Worm (Caenorhabditis elegans): ENCODE measurements around the gene ZK792.1.

DNA sequence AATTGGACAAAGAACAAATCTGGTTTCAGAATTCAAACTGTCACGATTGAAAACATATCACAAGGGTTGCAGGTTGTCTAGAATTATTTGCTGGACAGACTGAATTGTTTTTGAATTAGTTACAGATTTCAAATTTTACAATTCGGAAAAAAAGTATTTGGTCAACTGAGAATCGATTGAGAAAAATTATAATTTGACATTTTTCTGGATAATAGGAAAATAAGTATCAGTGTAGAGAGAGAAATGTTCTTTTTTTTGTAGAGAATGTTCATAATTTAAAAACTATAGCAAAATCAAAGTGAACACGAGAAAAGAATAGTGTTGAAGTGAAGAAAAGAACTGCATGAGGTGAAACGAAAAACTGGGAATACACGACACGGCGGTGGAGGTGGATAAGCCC is 41.1 kb downstream of the ZK792.1 start, which contains the start of gene dpy-20:
- TF ChIP-seq nhr-232 (tag; optimal IDR thresholded peaks at IDR 0.05) (no peak), lin-11 (tag; optimal IDR thresholded peaks at IDR 0.05) (no peak), pqm-1 (tag; optimal IDR thresholded peaks at IDR 0.05) (no peak), K09A11.1 (tag; optimal IDR thresholded peaks at IDR 0.05; ENCODE audit: insufficient read depth) (no peak), unc-86 (tag; optimal IDR thresholded peaks at IDR 0.05) (no peak), ceh-2 (tag; optimal IDR thresholded peaks at IDR 0.05) (no peak), tbx-7 (tag; optimal IDR thresholded peaks at IDR 0.05) (no peak)
